Worm (Caenorhabditis elegans) whole organism, L4/young adult: ENCODE measurements around the gene srh-16.

Source experiments
- W03F9.2 ChIP-seq: fragments of 150-350 bp; optimal IDR thresholded peaks from 2 replicates; lab custom pipeline; 2014; ENCODE audit warnings: missing biosample characterization, missing genetic modification characterization
- dao-5 ChIP-seq: sonication (generic microtip); optimal IDR thresholded peaks from 2 replicates; lab custom pipeline; 2016; ENCODE audit warnings: missing genotype, missing genetic modification characterization, moderate library complexity, missing compliant biosample characterization
- him-1 ChIP-seq: sonication (generic microtip); optimal IDR thresholded peaks from 2 replicates; lab custom pipeline; 2016; ENCODE audit warnings: missing genotype, missing genetic modification reagents, missing genetic modification characterization, missing compliant biosample characterization

The srh-16 gene

DNA sequence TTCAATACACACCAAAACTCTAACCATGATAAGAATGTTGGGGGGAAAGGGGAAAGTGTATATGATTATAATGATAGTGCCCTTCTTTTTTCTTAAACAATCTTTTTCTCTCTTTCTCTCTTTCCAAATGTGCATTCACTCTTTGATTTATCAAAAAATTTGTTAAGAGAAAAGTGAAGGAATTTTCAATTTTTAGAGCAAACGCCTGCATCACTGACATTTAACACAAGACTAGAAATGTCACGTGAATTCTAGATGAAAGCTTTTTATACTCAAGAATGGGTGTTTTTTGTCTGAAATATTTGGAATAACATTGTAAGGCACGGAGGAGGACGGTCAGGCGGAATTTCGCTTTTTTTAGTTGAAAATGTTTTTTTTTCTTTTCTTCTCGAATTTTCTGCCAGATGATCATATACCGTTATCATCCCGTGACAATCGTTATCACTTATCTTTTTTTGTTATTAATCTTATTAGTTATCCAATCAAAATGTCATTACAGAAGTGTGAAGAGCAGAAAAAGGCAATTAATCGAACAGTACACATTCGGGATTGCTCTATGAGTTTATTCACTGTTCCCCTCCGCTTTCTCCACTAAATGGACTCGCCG is 10.4 kb downstream of the srh-16 start, which contains the start of the genes frm-7 and F55C5.17:
TSS of gene frm-7 (plus strand) at position 500 of the 607 bp plus-strand sequence.
TSS of gene F55C5.17 (plus strand) at position 557 of the 607 bp plus-strand sequence.
- no peak for TF ChIP-seq him-1
- TF ChIP-seq W03F9.2: no peak
- TF ChIP-seq dao-5: no peak

DNA sequence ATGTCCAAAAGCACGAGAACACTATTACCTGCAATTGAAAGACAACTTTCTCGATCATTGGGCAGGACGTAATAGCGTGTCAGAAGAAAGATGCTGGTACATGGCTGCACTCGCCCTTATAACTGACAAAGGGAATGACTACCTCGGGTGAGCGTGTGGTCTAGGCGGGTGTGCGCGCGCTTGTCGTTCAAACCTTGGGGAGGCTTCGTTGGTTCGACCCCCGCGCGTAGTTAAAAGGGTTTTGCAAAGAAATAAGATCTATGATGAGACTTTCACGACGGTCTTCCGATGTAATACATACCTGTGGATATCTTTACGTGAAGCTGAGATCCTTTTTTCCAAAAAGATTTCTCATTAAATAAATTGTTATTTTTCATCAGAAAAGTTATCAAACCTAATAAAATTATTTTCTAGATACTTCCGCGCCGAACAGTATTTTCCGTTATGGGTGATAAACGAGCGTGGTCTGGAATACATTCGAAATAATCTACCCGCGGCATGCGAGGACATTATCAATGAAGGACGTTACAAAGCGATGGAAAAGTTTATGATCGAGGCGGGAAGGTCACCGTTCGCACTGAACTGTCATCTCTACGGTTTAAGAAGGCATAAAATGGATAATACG is 11.9 kb downstream of the srh-16 start:
- peak; percentile 97 for TF ChIP-seq dao-5
- peak; percentile 97 for TF ChIP-seq him-1
- peak; percentile 59 for TF ChIP-seq W03F9.2

DNA sequence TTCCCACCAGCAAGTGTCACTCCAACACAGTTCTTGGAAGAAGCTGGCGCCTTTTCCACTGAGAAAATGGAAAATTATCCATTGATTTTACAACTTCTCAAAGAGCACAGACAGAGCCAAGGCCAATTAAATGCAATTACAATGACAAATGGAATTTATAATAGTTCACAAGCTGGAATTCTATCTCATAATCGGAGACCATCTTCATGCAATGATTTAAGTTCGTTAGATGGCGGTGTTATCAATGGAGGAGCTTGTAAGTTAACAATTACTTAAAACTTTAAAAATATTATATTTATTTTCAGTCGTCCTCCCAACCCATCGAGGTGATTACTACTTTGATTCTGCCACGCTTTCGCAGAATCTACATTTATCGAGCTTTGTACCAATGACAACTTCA is 14.0 kb downstream of the srh-16 start:
- TF ChIP-seq W03F9.2 (no peak), him-1 (no peak), dao-5 (no peak)

- TF ChIP-seq him-1 (no peak), W03F9.2 (no peak), dao-5 (no peak)
These were observed 15.4 kb downstream of the srh-16 start, which contains the start of gene srg-45 for ce11 chrV:12307011-12307540. Gene srg-45, plus strand, starts transcription at chrV:12307490.

DNA sequence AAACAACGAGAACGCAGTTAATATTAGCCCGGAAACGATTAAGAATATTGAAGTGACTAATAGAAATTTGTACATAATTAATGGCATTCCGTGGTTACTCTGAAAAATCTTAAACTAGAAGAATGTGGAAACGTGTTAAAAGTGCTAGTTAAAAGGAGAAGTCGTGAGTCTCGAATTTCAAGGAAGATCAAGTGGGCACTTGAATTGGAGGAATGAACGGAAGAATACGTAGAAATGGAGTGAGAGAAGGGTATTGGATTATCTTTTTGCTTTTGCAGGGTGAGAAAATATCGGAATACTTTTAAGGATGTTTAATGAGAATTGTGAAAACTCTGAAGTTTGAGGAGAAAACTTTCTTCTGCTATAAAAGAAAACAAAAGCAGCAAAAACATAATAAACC is 18.6 kb downstream of the srh-16 start, which contains the start of gene hpo-30:
TSS of gene hpo-30 (minus strand) at position 101 of the 400 bp plus-strand sequence.
- TF ChIP-seq dao-5: no peak
- no peak for TF ChIP-seq W03F9.2
- TF ChIP-seq him-1: no peak

- TF ChIP-seq W03F9.2 (no peak), him-1 (peak; percentile 18), dao-5 (no peak)
These were observed 22.8 kb downstream of the srh-16 start for ce11 chrV:12314413-12314812.

- TF ChIP-seq him-1 (no peak), W03F9.2 (no peak), dao-5 (no peak)
These were observed 24.4 kb downstream of the srh-16 start for ce11 chrV:12316076-12316475.

DNA sequence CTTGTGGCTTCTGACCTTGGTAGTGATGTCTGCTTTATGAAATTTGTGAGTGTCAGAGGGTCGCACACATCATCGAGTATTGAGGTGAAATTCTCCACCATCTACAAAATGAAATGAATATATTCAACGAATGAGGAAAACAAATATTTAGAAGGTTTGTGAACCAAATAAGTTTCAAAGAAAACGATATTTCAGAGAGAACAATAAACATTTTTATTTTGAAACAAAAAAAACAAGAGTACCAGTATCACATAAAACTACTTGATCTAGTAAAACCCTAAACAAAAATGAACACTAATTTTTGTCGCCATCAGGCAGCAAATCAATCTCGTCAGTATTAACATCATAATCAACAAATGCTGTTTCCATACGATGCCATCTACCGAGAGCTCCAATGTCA is 25.4 kb downstream of the srh-16 start, which contains the start of gene R04F11.3:
TSS of gene R04F11.3 (minus strand) at position 101 of the 400 bp plus-strand sequence.
- TF ChIP-seq him-1: no peak
- no peak for TF ChIP-seq W03F9.2
- TF ChIP-seq dao-5: no peak

DNA sequence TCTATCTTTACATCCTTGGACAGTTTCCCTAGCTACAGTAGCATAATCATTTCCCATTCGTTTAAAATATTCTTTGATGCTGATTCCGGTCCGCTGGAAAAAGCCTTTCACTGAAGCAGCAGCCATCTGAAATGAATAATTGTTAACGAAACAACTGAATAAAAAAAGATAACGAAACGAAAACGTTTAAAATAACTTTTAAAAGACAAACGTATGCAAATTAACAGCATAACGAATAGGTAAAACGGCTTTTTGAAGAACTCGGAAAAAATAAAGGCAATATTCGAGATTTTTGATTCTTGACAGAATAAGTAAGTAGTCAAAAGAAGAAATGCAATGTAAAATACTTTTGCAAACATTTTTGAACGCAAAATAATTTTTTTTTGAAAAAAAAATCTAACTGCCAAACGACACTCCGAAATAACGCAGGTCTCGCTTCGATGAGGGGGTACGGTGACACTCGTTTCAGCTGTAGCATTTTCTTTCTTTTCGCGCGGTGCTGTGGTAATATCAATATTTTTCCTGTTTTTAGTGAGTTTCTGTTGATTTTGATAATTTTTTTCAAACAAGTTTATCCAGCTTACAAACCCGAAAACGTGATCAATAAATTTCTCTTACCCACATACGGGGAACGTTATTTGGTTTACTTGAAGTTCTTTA is 26.4 kb downstream of the srh-16 start, which contains the start of the genes R04F11.5 and R04F11.2:
TSS of gene R04F11.5 (minus strand) at position 126 of the 660 bp plus-strand sequence.
TSS of gene R04F11.2 (plus strand) at position 488 of the 660 bp plus-strand sequence.
- TF ChIP-seq him-1 (peak; percentile 76), W03F9.2 (peak; percentile 83), dao-5 (no peak)

- TF ChIP-seq W03F9.2: no peak
- TF ChIP-seq dao-5: no peak
- no peak for TF ChIP-seq him-1
These were observed 28.7 kb downstream of the srh-16 start for ce11 chrV:12320274-12320839.

ce11 chrV:12326638-12327037 is 35.0 kb downstream of the srh-16 start:
- no peak for TF ChIP-seq him-1
- no peak for TF ChIP-seq W03F9.2
- TF ChIP-seq dao-5: no peak

DNA sequence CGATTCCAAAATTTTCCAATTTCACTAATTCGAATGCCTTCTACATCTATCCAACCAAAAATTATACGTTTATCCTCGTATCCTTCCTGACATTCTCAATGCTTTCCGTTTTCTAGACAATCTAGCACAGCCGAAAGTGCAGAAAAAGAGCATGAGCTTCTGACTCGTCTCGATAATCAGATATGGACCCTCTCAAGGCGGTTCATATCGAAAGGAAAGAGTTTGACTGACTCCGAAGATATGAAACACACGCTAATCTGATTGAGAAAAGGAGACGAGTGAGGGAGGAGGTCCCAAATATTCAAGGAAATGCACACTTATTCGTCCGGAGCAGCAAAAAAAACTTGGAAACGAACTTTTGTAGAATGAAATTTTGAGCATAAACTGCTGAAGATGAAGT is 37.5 kb downstream of the srh-16 start:
- TF ChIP-seq W03F9.2 (no peak), dao-5 (no peak), him-1 (no peak)

- TF ChIP-seq dao-5: no peak
These were observed 40.2 kb downstream of the srh-16 start for ce11 chrV:12331820-12332219.

DNA sequence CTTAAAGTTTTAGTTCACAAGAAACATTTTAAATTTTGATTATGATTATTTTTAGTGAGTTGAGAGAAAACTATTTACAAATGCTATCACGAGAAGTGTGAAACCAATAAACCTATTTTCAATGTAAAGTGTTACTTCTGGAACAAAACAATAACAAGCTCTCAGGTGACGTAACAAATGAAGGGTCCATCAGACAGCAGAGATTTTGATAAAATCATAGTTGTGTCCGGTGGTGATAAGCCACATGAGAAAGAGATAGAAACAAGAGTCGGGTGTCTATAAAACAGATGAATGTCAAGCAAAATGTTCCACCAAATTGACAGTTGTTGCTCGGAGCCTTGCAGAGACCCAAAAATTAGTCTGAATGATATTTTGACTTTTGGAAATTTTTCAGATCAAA is 42.7 kb downstream of the srh-16 start:
- TF ChIP-seq W03F9.2 (no peak), him-1 (no peak), dao-5 (no peak)

- no peak for TF ChIP-seq W03F9.2
- TF ChIP-seq him-1: no peak
- no peak for TF ChIP-seq dao-5
These were observed 46.2 kb downstream of the srh-16 start, which contains the start of gene twk-13 for ce11 chrV:12337894-12338293. Gene twk-13, minus strand, starts transcription at chrV:12337994.
